Worm (Caenorhabditis elegans): Measurements from ENCODE around the gene K01F9.2.

The K01F9.2 gene

ce11 chrIII:8886309-8886708 is 9.4 kb upstream of the K01F9.2 start:
- TF ChIP-seq cebp-1 (GFP tag; IDR thresholded peaks at IDR 0.05) (no peak), cebp-1 (tag; optimal IDR thresholded peaks at IDR 0.05) (peak; percentile 70), sdz-38 (tag; optimal IDR thresholded peaks at IDR 0.05) (no peak)

ce11 chrIII:8885150-8885549 is 8.2 kb upstream of the K01F9.2 start, which contains the start of gene svop-1:
TSS of gene svop-1 (minus strand) at chrIII:8885488.
- TF ChIP-seq hmg-20 (GFP tag; IDR thresholded peaks at IDR 0.05): no peak
- TF ChIP-seq chd-7 (tag; optimal IDR thresholded peaks at IDR 0.05): no peak
- TF ChIP-seq ztf-3 (GFP tag; optimal IDR thresholded peaks at IDR 0.05): no peak
- no peak for TF ChIP-seq hmg-1.2 (GFP tag; IDR thresholded peaks at IDR 0.05)
- no peak for TF ChIP-seq F39B2.1 (GFP tag; IDR thresholded peaks at IDR 0.05)
- no peak for TF ChIP-seq Y79H2A.3 (GFP tag; conservative IDR thresholded peaks at IDR 0.05)
- no peak for TF ChIP-seq ceh-91 (GFP tag; IDR thresholded peaks at IDR 0.05)
- no peak for TF ChIP-seq lsl-1 (GFP tag; optimal IDR thresholded peaks at IDR 0.05)
- no peak for TF ChIP-seq Y53G8AR.9 (GFP tag; conservative IDR thresholded peaks at IDR 0.05)
- no peak for TF ChIP-seq nhr-120 (GFP tag; IDR thresholded peaks at IDR 0.05)
- no peak for TF ChIP-seq ZK185.1 (tag; optimal IDR thresholded peaks at IDR 0.05; ENCODE audit: poor library complexity, severe bottlenecking)
- TF ChIP-seq lsy-27 (tag; optimal IDR thresholded peaks at IDR 0.05; ENCODE audit: borderline replicate concordance, insufficient read depth): no peak
- no peak for TF ChIP-seq nfyb-1 (GFP tag; IDR thresholded peaks at IDR 0.05)
- TF ChIP-seq ama-1 (optimal IDR thresholded peaks at IDR 0.05): no peak
- no peak for TF ChIP-seq ama-1 (GFP tag; optimal IDR thresholded peaks at IDR 0.05)
- no peak for TF ChIP-seq efl-1 (GFP tag; optimal IDR thresholded peaks at IDR 0.05)
- TF ChIP-seq somi-1 (GFP tag; optimal IDR thresholded peaks at IDR 0.05): no peak
- TF ChIP-seq mxl-1 (tag; optimal IDR thresholded peaks at IDR 0.05): no peak
- no peak for TF ChIP-seq B0261.1 (tag; optimal IDR thresholded peaks at IDR 0.05)
- TF ChIP-seq nhr-80 (tag; optimal IDR thresholded peaks at IDR 0.05): no peak

- TF ChIP-seq K11D2.4 (GFP tag; IDR thresholded peaks at IDR 0.05): no peak
- TF ChIP-seq ceh-40 (GFP tag; IDR thresholded peaks at IDR 0.05): no peak
- TF ChIP-seq ztf-25 (GFP tag; IDR thresholded peaks at IDR 0.05): no peak
- TF ChIP-seq Y53F4B.3 (GFP tag; IDR thresholded peaks at IDR 0.05): no peak
- TF ChIP-seq attf-3 (GFP tag; conservative IDR thresholded peaks at IDR 0.05): no peak
- TF ChIP-seq nhr-179 (tag; optimal IDR thresholded peaks at IDR 0.05): no peak
- TF ChIP-seq tbp1 (GFP tag; optimal IDR thresholded peaks at IDR 0.05): no peak
- TF ChIP-seq hrde-1 (tag; optimal IDR thresholded peaks at IDR 0.05; ENCODE audit: borderline replicate concordance): no peak
- TF ChIP-seq him-1 (tag; optimal IDR thresholded peaks at IDR 0.05): no peak
- TF ChIP-seq nhr-27 (tag; optimal IDR thresholded peaks at IDR 0.05): no peak
- TF ChIP-seq F49E8.2 (tag; optimal IDR thresholded peaks at IDR 0.05; ENCODE audit: insufficient read depth): no peak
- no peak for TF ChIP-seq B0261.1 (tag; optimal IDR thresholded peaks at IDR 0.05)
- no peak for TF ChIP-seq bed-1 (GFP tag; IDR thresholded peaks at IDR 0.05)
- no peak for TF ChIP-seq ztf-18 (tag; optimal IDR thresholded peaks at IDR 0.05)
- no peak for TF ChIP-seq atf-7 (tag; optimal IDR thresholded peaks at IDR 0.05)
- no peak for TF ChIP-seq ztf-28 (GFP tag; IDR thresholded peaks at IDR 0.05)
These were observed 5.4 kb upstream of the K01F9.2 start for ce11 chrIII:8882333-8882732.

All from whole organism, young adult.